Worm (Caenorhabditis elegans): ENCODE data around the gene clec-5.

Gene clec-5

ce11 chrIII:4910956-4911355 is 27.6 kb upstream of the clec-5 start, which contains the start of gene F26F4.2:
F26F4.2 (plus strand) TSS chrIII:4911256.
- no peak for TF ChIP-seq let-526 (GFP tag; IDR thresholded peaks at IDR 0.05)
- no peak for TF ChIP-seq ztf-3 (GFP tag; optimal IDR thresholded peaks at IDR 0.05)

DNA sequence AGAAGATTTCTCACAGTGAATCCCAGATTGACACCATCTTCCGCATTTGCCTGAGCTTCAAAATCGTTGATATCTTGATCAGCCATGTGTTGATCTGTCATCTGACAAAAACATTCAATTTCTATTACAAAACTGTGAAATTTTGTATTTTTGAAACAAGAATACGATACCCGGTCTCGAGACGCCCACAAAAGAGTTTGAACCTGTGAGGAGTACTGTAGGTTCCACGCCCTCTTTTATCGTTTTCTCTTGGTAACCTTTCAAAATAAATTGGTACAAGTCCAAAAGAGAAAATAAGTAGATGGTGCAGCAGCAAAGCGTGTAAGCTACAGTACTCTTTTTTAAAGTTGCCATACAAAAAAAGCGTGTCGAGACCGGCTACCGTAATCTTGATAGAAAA is 26.5 kb upstream of the clec-5 start, which contains the start of gene F26F4.12:
TSS of gene F26F4.12 (minus strand) at position 101 of the 400 bp plus-strand sequence.
- no peak for TF ChIP-seq bed-2 (GFP tag; IDR thresholded peaks at IDR 0.05)
- no peak for TF ChIP-seq ceh-79 (tag; optimal IDR thresholded peaks at IDR 0.05)
- no peak for TF ChIP-seq attf-6 (GFP tag; IDR thresholded peaks at IDR 0.05)
- TF ChIP-seq mel-28 (tag; optimal IDR thresholded peaks at IDR 0.05; ENCODE audit: borderline replicate concordance), result no peak
- no peak for TF ChIP-seq tlf-1 (GFP tag; optimal IDR thresholded peaks at IDR 0.05)
- TF ChIP-seq chd-7 (tag; optimal IDR thresholded peaks at IDR 0.05), result no peak
- TF ChIP-seq madf-8 (GFP tag; conservative IDR thresholded peaks at IDR 0.05), result no peak
- TF ChIP-seq Y53F4B.3 (GFP tag; IDR thresholded peaks at IDR 0.05), result no peak
- TF ChIP-seq athp-1 (tag; optimal IDR thresholded peaks at IDR 0.05), result no peak
- no peak for TF ChIP-seq repo-1 (tag; optimal IDR thresholded peaks at IDR 0.05)
- no peak for TF ChIP-seq hmg-1.2 (GFP tag; IDR thresholded peaks at IDR 0.05)
- no peak for TF ChIP-seq cebp-1 (GFP tag; IDR thresholded peaks at IDR 0.05)
- TF ChIP-seq cebp-1 (tag; optimal IDR thresholded peaks at IDR 0.05), result no peak
- TF ChIP-seq sea-2 (GFP tag; IDR thresholded peaks at IDR 0.05), result no peak
- no peak for TF ChIP-seq snpc-1.3 (tag; optimal IDR thresholded peaks at IDR 0.05; ENCODE audit: insufficient read depth)
- no peak for TF ChIP-seq ceh-58 (GFP tag; IDR thresholded peaks at IDR 0.05)
- TF ChIP-seq lir-1 (GFP tag; conservative IDR thresholded peaks at IDR 0.05), result no peak
- TF ChIP-seq nhr-90 (tag; optimal IDR thresholded peaks at IDR 0.05), result no peak
- no peak for TF ChIP-seq snpc-4 (GFP tag; optimal IDR thresholded peaks at IDR 0.05)
- no peak for TF ChIP-seq snpc-4 (tag; optimal IDR thresholded peaks at IDR 0.05)

DNA sequence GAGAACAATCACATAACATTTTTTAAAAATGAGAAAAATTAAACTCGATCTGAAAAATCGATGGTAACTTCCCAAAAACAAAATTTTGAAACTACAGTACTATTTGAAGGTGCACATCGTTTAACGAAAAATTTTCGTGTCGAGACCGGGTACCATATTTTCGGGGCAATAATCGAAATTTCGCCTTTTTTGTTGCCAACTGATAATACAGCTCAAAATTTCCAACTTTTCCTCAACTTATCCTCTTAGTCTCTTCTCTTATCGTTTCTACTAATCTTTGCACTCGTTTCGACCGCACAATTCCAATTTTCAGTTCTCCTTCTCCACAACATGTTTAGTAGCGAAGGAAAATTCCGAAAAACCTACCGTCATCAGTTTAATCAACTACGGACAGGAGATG is 23.5 kb upstream of the clec-5 start, which contains the start of gene rom-1:
TSS of gene rom-1 (plus strand) at position 301 of the 400 bp plus-strand sequence.
- no peak for TF ChIP-seq attf-6 (GFP tag; IDR thresholded peaks at IDR 0.05)
- no peak for TF ChIP-seq cebp-1 (GFP tag; IDR thresholded peaks at IDR 0.05)
- no peak for TF ChIP-seq cebp-1 (tag; optimal IDR thresholded peaks at IDR 0.05)

DNA sequence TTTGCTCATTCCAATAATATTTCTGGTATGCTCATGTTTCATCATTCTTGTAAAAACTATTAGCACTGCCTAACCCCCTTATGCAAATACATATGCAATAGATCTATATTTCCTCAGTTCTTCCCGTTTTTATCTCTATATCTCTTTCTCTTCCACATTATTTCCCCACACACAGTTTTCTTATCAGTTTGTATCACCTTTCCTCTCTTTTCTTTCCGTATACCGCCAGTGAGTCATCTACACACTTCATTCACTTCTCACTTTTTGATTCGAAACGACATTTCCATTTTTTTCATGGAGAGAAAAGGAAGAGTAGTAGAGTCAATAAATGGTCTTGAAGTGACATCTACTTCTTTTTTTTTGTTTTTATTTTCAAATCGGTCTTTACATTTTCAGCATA is 23.0 kb upstream of the clec-5 start:
- no peak for TF ChIP-seq cebp-1 (GFP tag; IDR thresholded peaks at IDR 0.05)
- peak; percentile 6 for TF ChIP-seq cebp-1 (tag; optimal IDR thresholded peaks at IDR 0.05)
- no peak for TF ChIP-seq zim-3 (tag; optimal IDR thresholded peaks at IDR 0.05)
- TF ChIP-seq nhr-80 (tag; optimal IDR thresholded peaks at IDR 0.05), result peak; percentile 77

DNA sequence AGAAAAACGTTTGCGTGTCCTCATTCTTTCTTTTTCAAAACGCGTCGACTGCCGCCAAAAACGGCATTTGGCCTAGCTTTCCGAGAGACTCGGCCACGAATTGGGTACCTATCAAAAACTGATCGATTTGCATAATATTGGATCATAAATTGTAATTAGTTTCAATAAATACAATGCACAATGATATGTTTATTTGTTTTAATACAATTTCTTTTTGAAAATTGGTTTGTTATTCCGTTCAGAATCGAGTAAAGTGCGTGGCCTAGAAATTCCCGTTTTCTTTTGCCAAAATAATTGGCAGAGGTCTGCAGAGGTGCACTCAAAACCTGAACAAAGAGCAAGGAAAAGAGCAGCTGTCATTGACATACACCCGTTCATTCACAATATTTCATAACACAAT is 22.0 kb upstream of the clec-5 start, which contains the start of gene F26F4.8:
TSS of gene F26F4.8 (minus strand) at position 69 of the 400 bp plus-strand sequence.
- peak; percentile 7 for TF ChIP-seq him-1 (tag; optimal IDR thresholded peaks at IDR 0.05)
- peak; percentile 43; the same call in 1 of the 2 replicates for TF ChIP-seq dox-1 (GFP tag; IDR thresholded peaks at IDR 0.05)
- no peak for TF ChIP-seq rcor-1 (GFP tag; IDR thresholded peaks at IDR 0.05)
- TF ChIP-seq die-1 (tag; optimal IDR thresholded peaks at IDR 0.05), result no peak
- TF ChIP-seq F37B4.10 (GFP tag; IDR thresholded peaks at IDR 0.05), result no peak
- no peak for TF ChIP-seq Y79H2A.3 (GFP tag; conservative IDR thresholded peaks at IDR 0.05)
- no peak for TF ChIP-seq Y95B8A.8 (GFP tag; IDR thresholded peaks at IDR 0.05)
- no peak for TF ChIP-seq cebp-1 (GFP tag; IDR thresholded peaks at IDR 0.05)
- TF ChIP-seq cebp-1 (tag; optimal IDR thresholded peaks at IDR 0.05), result peak; percentile 67
- no peak for TF ChIP-seq F52B5.7 (tag; optimal IDR thresholded peaks at IDR 0.05)
- peak; percentile 51 for TF ChIP-seq nhr-80 (tag; optimal IDR thresholded peaks at IDR 0.05)
- no peak for TF ChIP-seq lin-40 (tag; optimal IDR thresholded peaks at IDR 0.05)
- no peak for TF ChIP-seq dpff-1 (tag; optimal IDR thresholded peaks at IDR 0.05)
- TF ChIP-seq aptf-3 (GFP tag; IDR thresholded peaks at IDR 0.05), result no peak
- no peak for TF ChIP-seq F39B2.1 (GFP tag; IDR thresholded peaks at IDR 0.05)
- TF ChIP-seq Y56A3A.18 (GFP tag; IDR thresholded peaks at IDR 0.05), result no peak
- TF ChIP-seq ets-4 (GFP tag; optimal IDR thresholded peaks at IDR 0.05), result no peak
- TF ChIP-seq B0035.1 (tag; optimal IDR thresholded peaks at IDR 0.05), result no peak
- TF ChIP-seq nfya-2 (GFP tag; IDR thresholded peaks at IDR 0.05), result no peak
- no peak for TF ChIP-seq nfyb-1 (GFP tag; IDR thresholded peaks at IDR 0.05)
- TF ChIP-seq ceh-91 (GFP tag; IDR thresholded peaks at IDR 0.05), result no peak
- no peak for TF ChIP-seq hmg-20 (GFP tag; IDR thresholded peaks at IDR 0.05)
